Worm (Caenorhabditis elegans) whole organism, L1 larva: ENCODE measurements around the gene alh-3.

Experiments
- fos-1 ChIP-seq: fragments of 150-350 bp; optimal IDR thresholded peaks from 2 replicates; lab custom pipeline; 2014; ENCODE audit warnings: missing biosample characterization, missing genetic modification characterization
- lsy-2 ChIP-seq, 2 experiments: fragments of 150-350 bp; optimal IDR thresholded peaks; 2 replicates each; lab custom pipeline; 2014; ENCODE audit warnings: missing biosample characterization in 2 of 2, missing genetic modification characterization in 2 of 2
- nhr-12 ChIP-seq: sonication (generic microtip); optimal IDR thresholded peaks from 2 replicates; lab custom pipeline; 2017; ENCODE audit warnings: missing biosample characterization, missing genetic modification characterization
- snpc-4 ChIP-seq: fragments of 150-350 bp; optimal IDR thresholded peaks from 2 replicates; lab custom pipeline; 2014; ENCODE audit warnings: missing biosample characterization, missing genetic modification characterization
- tbx-2 ChIP-seq: sonication (generic microtip); optimal IDR thresholded peaks from 2 replicates; lab custom pipeline; 2016; ENCODE audit warnings: missing genetic modification characterization, missing compliant biosample characterization
- ztf-11 ChIP-seq, 2 experiments: sonication (generic microtip); optimal IDR thresholded peaks; 2 replicates each; lab custom pipeline; 2016 to 2017; ENCODE audit warnings: missing genetic modification characterization in 2 of 2, missing biosample characterization in 1 of 2, missing compliant biosample characterization in 1 of 2

ce11 chrIV:10978641-10979040 is 43.8 kb upstream of the alh-3 start:
- no peak for TF ChIP-seq ztf-11 (tag; optimal IDR thresholded peaks at IDR 0.05; lab: Kevin White, UChicago)
- no peak for TF ChIP-seq lsy-2 (tag; optimal IDR thresholded peaks at IDR 0.05; lab: Kevin White, UChicago)
- no peak for TF ChIP-seq nhr-12
- TF ChIP-seq tbx-2 = no peak
- no peak for TF ChIP-seq snpc-4
- no peak for TF ChIP-seq fos-1
